Fruit fly (Drosophila melanogaster): ENCODE data around the gene CG14137.
A peak's percentile ranks its signal among the peaks of the same experiment; 100 is the strongest.

The CG14137 gene

DNA sequence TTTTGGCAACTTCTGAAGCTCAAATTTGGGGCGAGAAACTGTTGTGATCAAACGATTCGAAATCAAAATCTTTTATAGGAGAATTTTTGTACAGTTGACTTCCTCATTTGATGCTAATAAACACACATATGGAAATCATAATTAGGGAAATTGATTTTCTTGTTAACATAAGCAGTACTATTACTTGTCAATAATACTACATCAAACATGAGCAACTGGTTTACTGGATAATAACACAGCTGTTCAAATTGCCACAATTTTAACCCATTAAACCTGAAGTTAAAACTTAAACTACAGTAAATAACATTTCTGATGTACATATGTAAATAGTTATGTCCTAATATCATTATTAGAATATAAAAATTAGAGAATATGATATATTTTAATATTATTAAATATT is 19.9 kb downstream of the CG14137 start, which contains the start of gene CG43390:
Gene CG43390 (minus strand): TSS at position 32 of the 400 bp plus-strand sequence.
- no peak for TF ChIP-seq emc (GFP tag; optimal IDR thresholded peaks at IDR 0.05)
- TF ChIP-seq CG8089 (GFP tag; optimal IDR thresholded peaks at IDR 0.05): no peak
- TF ChIP-seq CG11456 (GFP tag; IDR thresholded peaks at IDR 0.05): no peak
- no peak for TF ChIP-seq Mes4 (GFP tag; optimal IDR thresholded peaks at IDR 0.05)
- TF ChIP-seq ATbp (GFP tag; optimal IDR thresholded peaks at IDR 0.05): peak; percentile 69
- no peak for TF ChIP-seq CG10979 (tag; optimal IDR thresholded peaks at IDR 0.05)
- TF ChIP-seq run (tag; optimal IDR thresholded peaks at IDR 0.05): no peak
- TF ChIP-seq Ada2b (GFP tag; IDR thresholded peaks at IDR 0.05): no peak
- TF ChIP-seq CG3995 (GFP tag; optimal IDR thresholded peaks at IDR 0.05): no peak
- TF ChIP-seq tna (GFP tag; IDR thresholded peaks at IDR 0.05; ENCODE audit: partially characterized antibody): no peak
- no peak for TF ChIP-seq CG1832 (GFP tag; optimal IDR thresholded peaks at IDR 0.05)
- no peak for TF ChIP-seq kay (GFP tag; optimal IDR thresholded peaks at IDR 0.05)
- TF ChIP-seq Xrp1 (GFP tag; IDR thresholded peaks at IDR 0.05): peak; percentile 37
- peak; percentile 39 for TF ChIP-seq scrt (GFP tag; optimal IDR thresholded peaks at IDR 0.05)
- TF ChIP-seq CkIIα-i1 (GFP tag; IDR thresholded peaks at IDR 0.05): no peak
- TF ChIP-seq Fer1 (GFP tag; optimal IDR thresholded peaks at IDR 0.05): peak; percentile 77
- TF ChIP-seq CG2202 (tag; optimal IDR thresholded peaks at IDR 0.05): no peak
- TF ChIP-seq ind (GFP tag; optimal IDR thresholded peaks at IDR 0.05): no peak
- TF ChIP-seq MTF-1 (GFP tag; optimal IDR thresholded peaks at IDR 0.05; ENCODE audit: borderline replicate concordance): no peak
- no peak for TF ChIP-seq psq (GFP tag; optimal IDR thresholded peaks at IDR 0.05)
- no peak for TF ChIP-seq hbn (GFP tag; IDR thresholded peaks at IDR 0.05; ENCODE audit: partially characterized antibody)
- TF ChIP-seq eve (GFP tag; optimal IDR thresholded peaks at IDR 0.05): no peak
- TF ChIP-seq CG13287 (GFP tag; IDR thresholded peaks at IDR 0.05; ENCODE audit: partially characterized antibody): no peak
- TF ChIP-seq Spps (tag; optimal IDR thresholded peaks at IDR 0.05): no peak
- TF ChIP-seq grn (GFP tag; optimal IDR thresholded peaks at IDR 0.05): peak; percentile 7
- TF ChIP-seq sna (GFP tag; IDR thresholded peaks at IDR 0.05; ENCODE audit: partially characterized antibody): no peak
- no peak for TF ChIP-seq hkb (optimal IDR thresholded peaks at IDR 0.05)
- TF ChIP-seq hkb (GFP tag; IDR thresholded peaks at IDR 0.05): no peak
- TF ChIP-seq HLH3B (GFP tag; IDR thresholded peaks at IDR 0.05): no peak
- no peak for TF ChIP-seq sr (GFP tag; IDR thresholded peaks at IDR 0.05)
- peak; percentile 46 for TF ChIP-seq Hand (GFP tag; optimal IDR thresholded peaks at IDR 0.05)
- TF ChIP-seq CG9797 (GFP tag; optimal IDR thresholded peaks at IDR 0.05): no peak
- TF ChIP-seq luna (GFP tag; optimal IDR thresholded peaks at IDR 0.05): peak; percentile 44
- peak; percentile 63; the same call in 1 of the 2 replicates for TF ChIP-seq CG14014 (GFP tag; IDR thresholded peaks at IDR 0.05)
- TF ChIP-seq CG12155 (GFP tag; optimal IDR thresholded peaks at IDR 0.05): no peak
- TF ChIP-seq CG10959 (GFP tag; IDR thresholded peaks at IDR 0.05): no peak
- peak; percentile 87 for TF ChIP-seq Asciz (GFP tag; optimal IDR thresholded peaks at IDR 0.05)
- TF ChIP-seq CG7372 (GFP tag; IDR thresholded peaks at IDR 0.05): no peak
- TF ChIP-seq row (GFP tag; IDR thresholded peaks at IDR 0.05): no peak
- TF ChIP-seq Vsx1 (GFP tag; optimal IDR thresholded peaks at IDR 0.05): no peak
- TF ChIP-seq abd-A (tag; optimal IDR thresholded peaks at IDR 0.05): no peak
- no peak for TF ChIP-seq Lpt (GFP tag; optimal IDR thresholded peaks at IDR 0.05)
- TF ChIP-seq D19A (tag; optimal IDR thresholded peaks at IDR 0.05): no peak
- no peak for TF ChIP-seq CG10267 (tag; optimal IDR thresholded peaks at IDR 0.05)
- no peak for TF ChIP-seq corto (GFP tag; optimal IDR thresholded peaks at IDR 0.05)
- TF ChIP-seq CG4360 (GFP tag; IDR thresholded peaks at IDR 0.05): no peak
- TF ChIP-seq CG42726 (GFP tag; IDR thresholded peaks at IDR 0.05; ENCODE audit: partially characterized antibody): no peak
- TF ChIP-seq lmd (GFP tag; IDR thresholded peaks at IDR 0.05): no peak
- no peak for TF ChIP-seq CG2712 (tag; optimal IDR thresholded peaks at IDR 0.05)
- TF ChIP-seq sd (tag; optimal IDR thresholded peaks at IDR 0.05): peak; percentile 64
- no peak for TF ChIP-seq CG9215 (GFP tag; IDR thresholded peaks at IDR 0.05)
- TF ChIP-seq unc-4 (GFP tag; IDR thresholded peaks at IDR 0.05; ENCODE audit: partially characterized antibody): no peak

Data from whole organism, embryonic.